Worm (Caenorhabditis elegans): ENCODE measurements around the gene T25D10.1.

ce11 chrII:6436845-6437244 is 33.6 kb downstream of the T25D10.1 start:
- TF ChIP-seq pax-3 (tag; optimal IDR thresholded peaks at IDR 0.05) (no peak), nhr-12 (tag; optimal IDR thresholded peaks at IDR 0.05) (no peak), nhr-90 (tag; optimal IDR thresholded peaks at IDR 0.05; ENCODE audit: poor library complexity) (no peak), nhr-28 (tag; optimal IDR thresholded peaks at IDR 0.05) (no peak), nhr-76 (tag; optimal IDR thresholded peaks at IDR 0.05) (no peak), mdl-1 (tag; optimal IDR thresholded peaks at IDR 0.05) (no peak)

All from whole organism, L1 larva.